Worm (Caenorhabditis elegans): Measurements from ENCODE around the gene F45E6.1.

Gene F45E6.1

ce11 chrX:12480447-12480998 is 3.3 kb upstream of the F45E6.1 start, which contains the start of gene atf-6 (continued):
- TF ChIP-seq ztf-7 (tag; optimal IDR thresholded peaks at IDR 0.05) (no peak), lir-3 (tag; optimal IDR thresholded peaks at IDR 0.05) (no peak), unc-130 (GFP tag; optimal IDR thresholded peaks at IDR 0.05) (no peak), dmd-8 (GFP tag; IDR thresholded peaks at IDR 0.05) (0 out of 2 replicates have a peak, but pooled peaks have one; percentile 29), unc-39 (tag; optimal IDR thresholded peaks at IDR 0.05) (no peak), mxl-2 (GFP tag; conservative IDR thresholded peaks at IDR 0.05) (no peak), Y75B8A.6 (GFP tag; IDR thresholded peaks at IDR 0.05) (no peak), ceh-28 (tag; optimal IDR thresholded peaks at IDR 0.05) (no peak), nhr-237 (tag; optimal IDR thresholded peaks at IDR 0.05) (no peak), nhr-11 (tag; optimal IDR thresholded peaks at IDR 0.05) (peak; percentile 69), nhr-28 (tag; optimal IDR thresholded peaks at IDR 0.05) (peak; percentile 85), jun-1 (tag; optimal IDR thresholded peaks at IDR 0.05) (peak; percentile 30), daf-8 (GFP tag; IDR thresholded peaks at IDR 0.05) (no peak), hlh-11 (tag; optimal IDR thresholded peaks at IDR 0.05) (peak; percentile 91), ces-1 (GFP tag; optimal IDR thresholded peaks at IDR 0.05) (no peak), unc-62 (GFP tag; optimal IDR thresholded peaks at IDR 0.05 in 1 of 2) (peak in 1 of 2 experiments; percentile 96), unc-62 (tag; optimal IDR thresholded peaks at IDR 0.05) (no peak), pha-4 (GFP tag; IDR thresholded peaks at IDR 0.05) (peak; percentile 65; the same call in 1 of the 2 replicates), pha-4 (tag; optimal IDR thresholded peaks at IDR 0.05) (no peak), hmg-1.1 (GFP tag; IDR thresholded peaks at IDR 0.05) (peak; percentile 95), zip-2 (tag; optimal IDR thresholded peaks at IDR 0.05) (no peak), R02D3.7 (tag; optimal IDR thresholded peaks at IDR 0.05) (no peak), lin-13 (GFP tag; optimal IDR thresholded peaks at IDR 0.05) (peak; percentile 79), lin-1 (GFP tag; IDR thresholded peaks at IDR 0.05) (no peak), vab-7 (GFP tag; IDR thresholded peaks at IDR 0.05) (no peak; the same call in 1 of the 2 replicates), Y105C5A.15 (GFP tag; IDR thresholded peaks at IDR 0.05) (no peak), arid-1 (GFP tag; conservative IDR thresholded peaks at IDR 0.05) (peak; percentile 48; the same call in 1 of the 2 replicates), daf-16 (GFP tag; optimal IDR thresholded peaks at IDR 0.05) (no peak), daf-16 (tag; optimal IDR thresholded peaks at IDR 0.05) (peak; percentile 74), aha-1 (tag) (peak; percentile 100), dpl-1 (GFP tag; optimal IDR thresholded peaks at IDR 0.05) (peak; percentile 48), ZK546.5 (tag; optimal IDR thresholded peaks at IDR 0.05) (no peak), hif-1 (tag; optimal IDR thresholded peaks at IDR 0.05) (peak in 1 of 2 experiments; percentile 79), daf-12 (tag; optimal IDR thresholded peaks at IDR 0.05) (no peak), mdt-29 (GFP tag; IDR thresholded peaks at IDR 0.05) (no peak), nhr-48 (tag; optimal IDR thresholded peaks at IDR 0.05) (peak; percentile 56), madf-9 (GFP tag; conservative IDR thresholded peaks at IDR 0.05) (0 out of 2 replicates have a peak, but pooled peaks have one; percentile 33), Y48G9A.11 (GFP tag; IDR thresholded peaks at IDR 0.05) (no peak), tra-1 (GFP tag; IDR thresholded peaks at IDR 0.05) (peak; percentile 15; the same call in 1 of the 2 replicates), mes-2 (tag; optimal IDR thresholded peaks at IDR 0.05; ENCODE audit: poor library complexity, severe bottlenecking) (peak; percentile 85), D1046.2 (GFP tag; IDR thresholded peaks at IDR 0.05) (no peak), nhr-25 (tag; optimal IDR thresholded peaks at IDR 0.05; ENCODE audit: borderline replicate concordance, insufficient read depth) (peak; percentile 93), mxl-3 (GFP tag; optimal IDR thresholded peaks at IDR 0.05) (peak; percentile 77), aly-2 (tag; optimal IDR thresholded peaks at IDR 0.05) (no peak), fos-1 (tag; optimal IDR thresholded peaks at IDR 0.05) (no peak), ceh-20 (GFP tag; IDR thresholded peaks at IDR 0.05) (peak; percentile 65; the same call in 1 of the 2 replicates), lin-38 (GFP tag; IDR thresholded peaks at IDR 0.05) (peak; percentile 94)
